Worm (Caenorhabditis elegans) whole organism, L1 larva: Measurements from ENCODE around the gene apl-1.

Experiments used
- C34B4.2 ChIP-seq: sonication (generic microtip); optimal IDR thresholded peaks from 2 replicates; lab custom pipeline; 2017; ENCODE audit warnings: mild to moderate bottlenecking, missing genetic modification characterization, missing compliant biosample characterization
- aha-1 ChIP-seq: fragments of 150-350 bp; optimal IDR thresholded peaks from 2 replicates; lab custom pipeline; 2014; ENCODE audit warnings: missing biosample characterization, missing genetic modification characterization
- alr-1 ChIP-seq: fragments of 200-800 bp; sonication (Bioruptor generic); optimal IDR thresholded peaks from 2 replicates; lab custom pipeline; 2018; ENCODE audit warnings: borderline replicate concordance, mild to moderate bottlenecking, missing genetic modification characterization, missing compliant biosample characterization
- aly-2 ChIP-seq: fragments of 150-350 bp; optimal IDR thresholded peaks from 2 replicates; lab custom pipeline; 2014; ENCODE audit warnings: missing biosample characterization, missing genetic modification characterization
- ceh-63 ChIP-seq: fragments of 200-800 bp; sonication (Bioruptor generic); optimal IDR thresholded peaks from 2 replicates; lab custom pipeline; 2018; ENCODE audit warnings: mild to moderate bottlenecking, missing genetic modification characterization, missing compliant biosample characterization
- ceh-90 ChIP-seq: sonication (generic microtip); optimal IDR thresholded peaks from 2 replicates; lab custom pipeline; 2016; ENCODE audit warnings: missing genetic modification characterization, missing compliant biosample characterization
- dsc-1 ChIP-seq: sonication (generic microtip); optimal IDR thresholded peaks from 2 replicates; lab custom pipeline; 2016; ENCODE audit warnings: mild to moderate bottlenecking, missing genetic modification characterization, missing compliant biosample characterization
- efl-1 ChIP-seq, 4 experiments: fragments of 150-350 bp; optimal IDR thresholded peaks in 3 of 4; peaks in 1 of 4; 1 replicate in 1 of 4; 2 replicates in 3 of 4; lab custom pipeline; 2014; ENCODE audit warnings: missing biosample characterization in 2 of 4, missing genetic modification characterization in 2 of 4, missing genetic modification reagents in 2 of 4
- efl-3 ChIP-seq: fragments of 200-800 bp; sonication (Bioruptor generic); optimal IDR thresholded peaks from 2 replicates; lab custom pipeline; 2018; ENCODE audit warnings: mild to moderate bottlenecking, missing genetic modification characterization, missing compliant biosample characterization
- egl-27 ChIP-seq, 2 experiments: fragments of 150-350 bp in 1 of 2; sonication (generic microtip); optimal IDR thresholded peaks; 3 replicates each; lab custom pipeline; 2017 to 2018; ENCODE audit warnings: missing biosample characterization in 2 of 2, missing genetic modification characterization in 2 of 2, missing genetic modification reagents in 2 of 2
- elt-2 ChIP-seq: sonication (generic microtip); optimal IDR thresholded peaks from 2 replicates; lab custom pipeline; 2016; ENCODE audit warnings: missing genetic modification characterization, mild to moderate bottlenecking, inconsistent platforms, missing compliant biosample characterization, missing genetic modification reagents
- elt-3 ChIP-seq, 6 experiments: fragments of 150-350 bp in 1 of 6; sonication (generic microtip); optimal IDR thresholded peaks; 2 replicates each; lab custom pipeline; 2017 to 2018; ENCODE audit warnings: missing biosample characterization in 6 of 6, missing genetic modification characterization in 6 of 6, inconsistent platforms in 1 of 6
- fkh-10 ChIP-seq: sonication (generic microtip); optimal IDR thresholded peaks from 2 replicates; lab custom pipeline; 2017; ENCODE audit warnings: missing biosample characterization, missing genetic modification reagents, missing genetic modification characterization
- fkh-4 ChIP-seq: sonication (generic microtip); optimal IDR thresholded peaks from 2 replicates; lab custom pipeline; 2016; ENCODE audit warnings: missing compliant biosample characterization, missing genetic modification characterization, borderline replicate concordance
- fkh-8 ChIP-seq: sonication (generic microtip); optimal IDR thresholded peaks from 2 replicates; lab custom pipeline; 2016; ENCODE audit warnings: mild to moderate bottlenecking, missing genetic modification characterization, missing compliant biosample characterization
- grh-1 ChIP-seq: fragments of 200-800 bp; sonication (Bioruptor generic); IDR thresholded peaks from 2 replicates; pipeline ENCODE4 v1.3.6; 2022; ENCODE audit warnings: missing genetic modification reagents, missing genetic modification characterization, missing compliant biosample characterization
- lin-14 ChIP-seq: fragments of 200-800 bp; sonication (Bioruptor generic); optimal IDR thresholded peaks from 2 replicates; lab custom pipeline; 2018; ENCODE audit warnings: mild to moderate bottlenecking, missing genetic modification characterization, moderate library complexity, missing compliant biosample characterization
- lir-3 ChIP-seq: sonication (generic microtip); optimal IDR thresholded peaks from 2 replicates; lab custom pipeline; 2016; ENCODE audit warnings: mild to moderate bottlenecking, missing genetic modification characterization, moderate library complexity, missing compliant biosample characterization; ENCODE audit not compliant: poor library complexity
- mep-1 ChIP-seq: fragments of 150-350 bp; optimal IDR thresholded peaks from 2 replicates; lab custom pipeline; 2014; ENCODE audit warnings: missing biosample characterization, missing genetic modification characterization
- nhr-237 ChIP-seq: fragments of 150-350 bp; optimal IDR thresholded peaks from 2 replicates; lab custom pipeline; 2014; ENCODE audit warnings: missing biosample characterization, missing genetic modification characterization
- nhr-28 ChIP-seq: fragments of 150-350 bp; optimal IDR thresholded peaks from 2 replicates; lab custom pipeline; 2014; ENCODE audit warnings: missing biosample characterization, missing genetic modification characterization
- nhr-77 ChIP-seq: fragments of 150-350 bp; optimal IDR thresholded peaks from 2 replicates; lab custom pipeline; 2014; ENCODE audit warnings: missing biosample characterization, missing genetic modification characterization
- nhr-85 ChIP-seq: sonication (generic microtip); peaks from one replicate; lab custom pipeline; 2016; ENCODE audit warnings: missing genetic modification characterization, inconsistent platforms, missing compliant biosample characterization
- pag-3 ChIP-seq: sonication (generic microtip); optimal IDR thresholded peaks from 2 replicates; lab custom pipeline; 2017; ENCODE audit warnings: missing genetic modification characterization, mild to moderate bottlenecking, missing compliant biosample characterization, antibody characterized with exemption, borderline replicate concordance; ENCODE audit not compliant: insufficient read depth
- pqm-1 ChIP-seq: sonication (generic microtip); optimal IDR thresholded peaks from 3 replicates; lab custom pipeline; 2017; ENCODE audit warnings: missing biosample characterization, missing genetic modification characterization
- snpc-4 ChIP-seq: fragments of 150-350 bp; optimal IDR thresholded peaks from 2 replicates; lab custom pipeline; 2014; ENCODE audit warnings: missing biosample characterization, missing genetic modification characterization
- unc-130 ChIP-seq: fragments of 150-350 bp; optimal IDR thresholded peaks from 2 replicates; lab custom pipeline; 2017; ENCODE audit warnings: missing biosample characterization, missing genetic modification characterization, inconsistent platforms
- unc-30 ChIP-seq: sonication (generic microtip); optimal IDR thresholded peaks from 2 replicates; lab custom pipeline; 2017; ENCODE audit warnings: missing biosample characterization, missing genetic modification characterization
- zag-1 ChIP-seq: fragments of 150-350 bp; optimal IDR thresholded peaks from 2 replicates; lab custom pipeline; 2014; ENCODE audit warnings: missing biosample characterization, missing genetic modification characterization

Gene apl-1

ce11 chrX:5116180-5116579 is 486 bp downstream of the apl-1 start:
- no peak for TF ChIP-seq nhr-237 (tag; lab: Kevin White, UChicago)
- peak; percentile 64 for TF ChIP-seq nhr-85 (tag; lab: Kevin White, UChicago)
- no peak for TF ChIP-seq alr-1

- TF ChIP-seq aly-2 (no peak), pag-3 (no peak), mep-1 (no peak), unc-130 (tag; lab: Kevin White, UChicago) (no peak), egl-27 (tag; optimal IDR thresholded peaks at IDR 0.05; lab: Kevin White, UChicago) (no peak), efl-1 (optimal IDR thresholded peaks at IDR 0.05; lab: Kevin White, UChicago) (no peak), efl-1 (GFP tag; optimal IDR thresholded peaks at IDR 0.05 in 1 of 2; lab: Kevin White, UChicago) (no peak), ceh-90 (no peak), unc-30 (tag; lab: Kevin White, UChicago) (no peak), lin-14 (GFP tag; lab: Kevin White, UChicago) (peak; percentile 44)
Observed at ce11 chrX:5115511-5115910, 1.2 kb downstream of the apl-1 start.

- TF ChIP-seq aha-1 (tag; lab: Kevin White, UChicago) (no peak), elt-3 (tag; optimal IDR thresholded peaks at IDR 0.05; lab: Kevin White, UChicago) (no peak), nhr-77 (no peak), nhr-28 (tag; lab: Kevin White, UChicago) (no peak)
Observed at ce11 chrX:5111894-5112293, 4.8 kb downstream of the apl-1 start.

ce11 chrX:5109130-5109529 is 7.5 kb downstream of the apl-1 start, which contains the start of gene C42D8.1:
TSS of gene C42D8.1 (plus strand) at chrX:5109506.
- TF ChIP-seq elt-2 (tag; lab: Kevin White, UChicago) (peak; percentile 81), ceh-63 (GFP tag; lab: Kevin White, UChicago) (no peak)

- TF ChIP-seq fkh-8 (tag; lab: Kevin White, UChicago) (no peak), lir-3 (tag; lab: Kevin White, UChicago) (no peak), C34B4.2 (no peak), pqm-1 (tag; lab: Kevin White, UChicago) (no peak)
Observed at ce11 chrX:5106942-5107341, 9.7 kb downstream of the apl-1 start, which contains the start of gene C42D8.9. TSS of gene C42D8.9 (minus strand) at chrX:5107042.

ce11 chrX:5106187-5106694 is 10.4 kb downstream of the apl-1 start:
- TF ChIP-seq efl-3 (GFP tag; lab: Kevin White, UChicago) (no peak), fkh-10 (GFP tag; lab: Kevin White, UChicago) (no peak), fkh-4 (tag; lab: Kevin White, UChicago) (no peak)

- TF ChIP-seq grh-1 (GFP tag; lab: Robert Waterston, UW) = no peak
- no peak for TF ChIP-seq snpc-4 (tag; lab: Kevin White, UChicago)
- no peak for TF ChIP-seq efl-1 (optimal IDR thresholded peaks at IDR 0.05; lab: Kevin White, UChicago)
- peak in 1 of 2 experiments; percentile 9 for TF ChIP-seq efl-1 (GFP tag; optimal IDR thresholded peaks at IDR 0.05 in 1 of 2; lab: Kevin White, UChicago)
Observed at ce11 chrX:5105703-5106102, 11.0 kb downstream of the apl-1 start.

ce11 chrX:5103422-5103821 is 13.2 kb downstream of the apl-1 start:
- TF ChIP-seq zag-1 (tag; lab: Kevin White, UChicago) (no peak), dsc-1 (tag; lab: Kevin White, UChicago) (no peak)
